Fruit fly (Drosophila melanogaster) whole organism, embryonic: ENCODE data around the gene CG13390.

ENCODE experiments used
- CG14441 ChIP-seq: fragments of 200-800 bp; sonication (Bioruptor generic); IDR thresholded peaks from 2 replicates; pipeline ENCODE4 v1.3.6; 2022; ENCODE audit warnings: missing biosample characterization, missing genetic modification characterization
- CG15011 ChIP-seq: fragments of 200-800 bp; sonication (Bioruptor generic); optimal IDR thresholded peaks from 3 replicates; lab custom pipeline; 2018; ENCODE audit warnings: missing biosample characterization, mild to moderate bottlenecking, missing genetic modification characterization
- CTCF ChIP-seq: fragments of 200-800 bp; sonication (Bioruptor generic); optimal IDR thresholded peaks from 2 replicates; lab custom pipeline; 2017; ENCODE audit warnings: missing biosample characterization, mild to moderate bottlenecking, missing genetic modification characterization, moderate library complexity
- Camta ChIP-seq: fragments of 200-800 bp; sonication (Bioruptor generic); optimal IDR thresholded peaks from 2 replicates; lab custom pipeline; 2016; ENCODE audit warnings: missing biosample characterization, missing genetic modification characterization
- Dll ChIP-seq: fragments of 200-800 bp; sonication (Bioruptor generic); IDR thresholded peaks from 4 replicates; pipeline ENCODE4 v1.3.6; 2022; ENCODE audit warnings: missing biosample characterization, missing genetic modification characterization; ENCODE audit not compliant: partially characterized antibody
- crol ChIP-seq: fragments of 200-800 bp; sonication (Bioruptor generic); IDR thresholded peaks from 2 replicates; pipeline ENCODE4 v1.3.6; 2022; ENCODE audit warnings: missing biosample characterization, missing genetic modification characterization
- ham ChIP-seq: fragments of 200-800 bp; sonication (Bioruptor generic); IDR thresholded peaks from 2 replicates; pipeline ENCODE4 v1.3.6; 2022; ENCODE audit warnings: missing biosample characterization, missing genetic modification characterization
- jumu ChIP-seq: fragments of 200-800 bp; sonication (Bioruptor generic); optimal IDR thresholded peaks from 3 replicates; lab custom pipeline; 2016; ENCODE audit warnings: missing biosample characterization, missing genetic modification characterization
- ttk ChIP-seq: fragments of 200-800 bp; sonication (Bioruptor generic); IDR thresholded peaks from 2 replicates; pipeline ENCODE4 v2.1.2; 2022; ENCODE audit warnings: missing biosample characterization, missing genetic modification characterization

- TF ChIP-seq CTCF (GFP tag; lab: Kevin White, UChicago) (no peak), jumu (GFP tag; lab: Kevin White, UChicago) (no peak), Camta (GFP tag; lab: Kevin White, UChicago) (no peak), ttk (GFP tag; lab: Robert Waterston, UW) (no peak), CG14441 (no peak), CG15011 (GFP tag; lab: Kevin White, UChicago) (no peak), crol (GFP tag; lab: Robert Waterston, UW) (no peak), ham (no peak), Dll (GFP tag; lab: Robert Waterston, UW) (no peak)
These were observed 22.1 kb upstream of the CG13390 start, which contains the start of gene CG13386 for dm6 chr2L:8398721-8399120.
